Worm (Caenorhabditis elegans) whole organism, young adult: ENCODE measurements around the gene rmd-6.

Experiments used
- B0261.1 ChIP-seq: sonication (generic microtip); optimal IDR thresholded peaks from 2 replicates; lab custom pipeline; 2016; ENCODE audit warnings: mild to moderate bottlenecking, missing genetic modification characterization, moderate library complexity, missing compliant biosample characterization
- F33H1.4 ChIP-seq: fragments of 200-800 bp; sonication (Bioruptor generic); IDR thresholded peaks from 2 replicates; pipeline ENCODE4 v1.3.6; 2022; ENCODE audit warnings: missing genetic modification reagents, missing genetic modification characterization, missing compliant biosample characterization
- F37B4.10 ChIP-seq: fragments of 200-800 bp; sonication (Bioruptor generic); IDR thresholded peaks from 2 replicates; pipeline ENCODE4 v1.3.6; 2022; ENCODE audit warnings: missing genetic modification characterization, missing compliant biosample characterization
- F49E8.2 ChIP-seq: sonication (generic microtip); optimal IDR thresholded peaks from 3 replicates; lab custom pipeline; 2017; ENCODE audit warnings: missing genetic modification characterization, mild to moderate bottlenecking, missing compliant biosample characterization, antibody characterized with exemption, moderate library complexity; ENCODE audit not compliant: insufficient read depth
- F52B5.7 ChIP-seq: sonication (generic microtip); optimal IDR thresholded peaks from 2 replicates; lab custom pipeline; 2016; ENCODE audit warnings: mild to moderate bottlenecking, missing genetic modification characterization, missing compliant biosample characterization
- F55B11.4 ChIP-seq: sonication (generic microtip); optimal IDR thresholded peaks from 2 replicates; lab custom pipeline; 2016; ENCODE audit warnings: missing compliant biosample characterization, missing genetic modification characterization, borderline replicate concordance; ENCODE audit not compliant: insufficient read depth
- F57A8.1 ChIP-seq: fragments of 200-800 bp; sonication (Bioruptor generic); optimal IDR thresholded peaks from 2 replicates; lab custom pipeline; 2018; ENCODE audit warnings: mild to moderate bottlenecking, missing genetic modification characterization, moderate library complexity, missing compliant biosample characterization
- F57C9.4 ChIP-seq: sonication (generic microtip); optimal IDR thresholded peaks from 2 replicates; lab custom pipeline; 2017; ENCODE audit warnings: mild to moderate bottlenecking, missing genetic modification characterization, missing compliant biosample characterization
- T07F8.4 ChIP-seq: sonication (generic microtip); optimal IDR thresholded peaks from 2 replicates; lab custom pipeline; 2016; ENCODE audit warnings: mild to moderate bottlenecking, missing genetic modification characterization, moderate library complexity, missing compliant biosample characterization
- Y56A3A.18 ChIP-seq: fragments of 200-800 bp; sonication (Bioruptor generic); IDR thresholded peaks from 2 replicates; pipeline ENCODE4 v1.3.6; 2022; ENCODE audit warnings: missing genetic modification reagents, missing genetic modification characterization, missing compliant biosample characterization
- Y95B8A.8 ChIP-seq: fragments of 200-800 bp; sonication (Bioruptor generic); IDR thresholded peaks from 2 replicates; pipeline ENCODE4 v1.3.6; 2022; ENCODE audit warnings: missing genetic modification reagents, missing genetic modification characterization, missing compliant biosample characterization
- ZK185.1 ChIP-seq: sonication (generic microtip); optimal IDR thresholded peaks from 2 replicates; lab custom pipeline; 2016; ENCODE audit warnings: mild to moderate bottlenecking, missing genetic modification characterization, missing compliant biosample characterization; ENCODE audit not compliant: poor library complexity, severe bottlenecking
- aptf-2 ChIP-seq: fragments of 200-800 bp; sonication (Bioruptor generic); conservative IDR thresholded peaks from 2 replicates; pipeline ENCODE4 v1.3.6; 2022; ENCODE audit warnings: missing genetic modification reagents, missing genetic modification characterization, missing compliant biosample characterization
- athp-1 ChIP-seq: sonication (generic microtip); optimal IDR thresholded peaks from 2 replicates; lab custom pipeline; 2017; ENCODE audit warnings: mild to moderate bottlenecking, missing genetic modification characterization, missing compliant biosample characterization
- attf-3 ChIP-seq: fragments of 200-800 bp; sonication (Bioruptor generic); conservative IDR thresholded peaks from 2 replicates; pipeline ENCODE4 v1.3.6; 2022; ENCODE audit warnings: missing genetic modification reagents, missing genetic modification characterization, missing compliant biosample characterization
- attf-6 ChIP-seq: fragments of 200-800 bp; sonication (Bioruptor generic); IDR thresholded peaks from 2 replicates; pipeline ENCODE4 v1.3.6; 2022; ENCODE audit warnings: missing genetic modification reagents, missing genetic modification characterization, missing compliant biosample characterization
- ccch-3 ChIP-seq: fragments of 200-800 bp; sonication (Bioruptor generic); optimal IDR thresholded peaks from 2 replicates; lab custom pipeline; 2018; ENCODE audit warnings: mild to moderate bottlenecking, missing genetic modification characterization, missing compliant biosample characterization
- cebp-2 ChIP-seq: fragments of 200-800 bp; sonication (Bioruptor generic); IDR thresholded peaks from 2 replicates; pipeline ENCODE4 v1.3.6; 2022; ENCODE audit warnings: missing genetic modification characterization, missing compliant biosample characterization
- ceh-100 ChIP-seq: fragments of 200-800 bp; sonication (Bioruptor generic); IDR thresholded peaks from 2 replicates; pipeline ENCODE4 v1.3.6; 2022; ENCODE audit warnings: missing genetic modification reagents, missing genetic modification characterization, missing compliant biosample characterization
- ceh-27 ChIP-seq: fragments of 200-800 bp; sonication (Bioruptor generic); optimal IDR thresholded peaks from 2 replicates; lab custom pipeline; 2018; ENCODE audit warnings: mild to moderate bottlenecking, missing genetic modification characterization, moderate library complexity, missing compliant biosample characterization
- ceh-40 ChIP-seq: fragments of 200-800 bp; sonication (Bioruptor generic); IDR thresholded peaks from 2 replicates; pipeline ENCODE4 v1.3.6; 2022; ENCODE audit warnings: missing genetic modification characterization, missing compliant biosample characterization
- ceh-79 ChIP-seq: sonication (generic microtip); optimal IDR thresholded peaks from 2 replicates; lab custom pipeline; 2017; ENCODE audit warnings: mild to moderate bottlenecking, missing genetic modification characterization, missing compliant biosample characterization
- chd-7 ChIP-seq: sonication (generic microtip); optimal IDR thresholded peaks from 2 replicates; lab custom pipeline; 2016; ENCODE audit warnings: mild to moderate bottlenecking, missing genetic modification characterization, moderate library complexity, missing compliant biosample characterization
- efl-1 ChIP-seq: fragments of 150-350 bp; optimal IDR thresholded peaks from 2 replicates; lab custom pipeline; 2014; ENCODE audit warnings: missing biosample characterization, missing genetic modification reagents, missing genetic modification characterization
- egl-18 ChIP-seq: fragments of 200-800 bp; sonication (Bioruptor generic); IDR thresholded peaks from 2 replicates; pipeline ENCODE4 v1.3.6; 2022; ENCODE audit warnings: missing genetic modification reagents, missing genetic modification characterization, missing compliant biosample characterization
- gei-17 ChIP-seq: fragments of 200-800 bp; sonication (Bioruptor generic); optimal IDR thresholded peaks from 2 replicates; lab custom pipeline; 2018; ENCODE audit warnings: mild to moderate bottlenecking, missing genetic modification characterization, missing compliant biosample characterization
- hlh-12 ChIP-seq: sonication (generic microtip); optimal IDR thresholded peaks from 2 replicates; lab custom pipeline; 2016; ENCODE audit warnings: missing genetic modification characterization, missing compliant biosample characterization
- hsf-1 ChIP-seq: fragments of 200-800 bp; sonication (Bioruptor generic); IDR thresholded peaks from 2 replicates; pipeline ENCODE4 v1.3.6; 2022; ENCODE audit warnings: missing genetic modification reagents, missing genetic modification characterization, missing compliant biosample characterization
- lin-26 ChIP-seq: fragments of 200-800 bp; sonication (Bioruptor generic); IDR thresholded peaks from 2 replicates; pipeline ENCODE4 v1.3.6; 2022; ENCODE audit warnings: missing genetic modification reagents, missing genetic modification characterization, missing compliant biosample characterization
- lin-35 ChIP-seq, 3 experiments: fragments of 150-350 bp in 2 of 3; sonication (generic microtip) in 1 of 3; optimal IDR thresholded peaks; 2 replicates each; lab custom pipeline; 2014 to 2018; ENCODE audit warnings: missing biosample characterization in 3 of 3, missing genetic modification characterization in 3 of 3, missing genetic modification reagents in 3 of 3
- lin-40 ChIP-seq: sonication (generic microtip); optimal IDR thresholded peaks from 2 replicates; lab custom pipeline; 2016; ENCODE audit warnings: missing genetic modification characterization, mild to moderate bottlenecking, missing compliant biosample characterization, missing genotype, missing genetic modification reagents
- lsl-1 ChIP-seq: fragments of 200-800 bp; sonication (Bioruptor generic); optimal IDR thresholded peaks from 2 replicates; lab custom pipeline; 2018; ENCODE audit warnings: mild to moderate bottlenecking, missing genetic modification characterization, moderate library complexity, missing compliant biosample characterization
- madf-3 ChIP-seq: fragments of 200-800 bp; sonication (Bioruptor generic); IDR thresholded peaks from 2 replicates; pipeline ENCODE4 v1.3.6; 2022; ENCODE audit warnings: missing genetic modification reagents, missing genetic modification characterization, missing compliant biosample characterization
- madf-6 ChIP-seq: fragments of 200-800 bp; sonication (Bioruptor generic); IDR thresholded peaks from 2 replicates; pipeline ENCODE4 v1.3.6; 2022; ENCODE audit warnings: missing genetic modification reagents, missing genetic modification characterization, missing compliant biosample characterization
- madf-8 ChIP-seq: fragments of 200-800 bp; sonication (Bioruptor generic); conservative IDR thresholded peaks from 2 replicates; pipeline ENCODE4 v1.3.6; 2022; ENCODE audit warnings: missing genetic modification reagents, missing genetic modification characterization, missing compliant biosample characterization
- mxl-1 ChIP-seq: sonication (generic microtip); optimal IDR thresholded peaks from 2 replicates; lab custom pipeline; 2016; ENCODE audit warnings: missing genetic modification characterization, missing compliant biosample characterization
- nfyb-1 ChIP-seq: fragments of 200-800 bp; sonication (Bioruptor generic); IDR thresholded peaks from 2 replicates; pipeline ENCODE4 v1.3.6; 2022; ENCODE audit warnings: missing genetic modification reagents, missing genetic modification characterization, missing compliant biosample characterization
- pbrm-1 ChIP-seq: fragments of 200-800 bp; sonication (Bioruptor generic); IDR thresholded peaks from 2 replicates; pipeline ENCODE4 v1.3.6; 2022; ENCODE audit warnings: missing genetic modification reagents, missing genetic modification characterization, missing compliant biosample characterization
- rcor-1 ChIP-seq: fragments of 200-800 bp; sonication (Bioruptor generic); IDR thresholded peaks from 2 replicates; pipeline ENCODE4 v1.3.6; 2022; ENCODE audit warnings: missing genetic modification reagents, missing genetic modification characterization, missing compliant biosample characterization
- rec-8 ChIP-seq, 2 experiments: sonication (generic microtip); optimal IDR thresholded peaks; 2 replicates each; lab custom pipeline; 2016; ENCODE audit warnings: mild to moderate bottlenecking in 2 of 2, missing genetic modification characterization in 2 of 2, missing genetic modification reagents in 2 of 2, missing genotype in 2 of 2, missing biosample characterization in 1 of 2, missing compliant biosample characterization in 1 of 2, moderate library complexity in 1 of 2
- rpc-1 ChIP-seq, 2 experiments: fragments of 150-350 bp in 1 of 2; sonication (generic microtip) in 1 of 2; optimal IDR thresholded peaks; 2 replicates each; lab custom pipeline; 2014 to 2018; ENCODE audit warnings: missing biosample characterization in 1 of 2, missing genetic modification characterization in 1 of 2, missing genetic modification reagents in 1 of 2, missing genotype in 1 of 2
- somi-1 ChIP-seq: fragments of 200-800 bp; sonication (Bioruptor generic); optimal IDR thresholded peaks from 2 replicates; lab custom pipeline; 2018; ENCODE audit warnings: mild to moderate bottlenecking, missing genetic modification characterization, missing compliant biosample characterization
- tbp1 ChIP-seq: fragments of 200-800 bp; sonication (Bioruptor generic); optimal IDR thresholded peaks from 2 replicates; lab custom pipeline; 2018; ENCODE audit warnings: mild to moderate bottlenecking, missing genetic modification characterization, missing compliant biosample characterization
- unc-130 ChIP-seq: sonication (generic microtip); optimal IDR thresholded peaks from 2 replicates; lab custom pipeline; 2016; ENCODE audit warnings: missing genetic modification reagents, missing genetic modification characterization, missing compliant biosample characterization
- unc-62 ChIP-seq: fragments of 150-350 bp; optimal IDR thresholded peaks from 2 replicates; lab custom pipeline; 2014; ENCODE audit warnings: missing biosample characterization, missing genetic modification reagents, missing genetic modification characterization
- zfh-2 ChIP-seq: fragments of 200-800 bp; sonication (Bioruptor generic); conservative IDR thresholded peaks from 2 replicates; pipeline ENCODE4 v1.3.6; 2022; ENCODE audit warnings: missing genetic modification reagents, missing genetic modification characterization, missing compliant biosample characterization
- zim-3 ChIP-seq: sonication (generic microtip); optimal IDR thresholded peaks from 2 replicates; lab custom pipeline; 2017; ENCODE audit warnings: mild to moderate bottlenecking, missing genetic modification characterization, moderate library complexity, missing compliant biosample characterization
- ztf-28 ChIP-seq: fragments of 200-800 bp; sonication (Bioruptor generic); IDR thresholded peaks from 2 replicates; pipeline ENCODE4 v1.3.6; 2022; ENCODE audit warnings: missing genetic modification reagents, missing genetic modification characterization, missing compliant biosample characterization
- ztf-6 ChIP-seq: fragments of 200-800 bp; sonication (Bioruptor generic); IDR thresholded peaks from 2 replicates; pipeline ENCODE4 v1.3.6; 2022; ENCODE audit warnings: missing genetic modification reagents, missing genetic modification characterization, missing compliant biosample characterization

Gene rmd-6

ce11 chrIV:5086961-5087326 is 18.3 kb downstream of the rmd-6 start (continued):
- TF ChIP-seq cebp-2 (GFP tag; lab: Robert Waterston, UW), result 0 out of 2 replicates have a peak, but pooled peaks have one; percentile 28
- TF ChIP-seq hsf-1 (GFP tag; lab: Robert Waterston, UW), result no peak
- TF ChIP-seq ZK185.1 (tag; lab: Kevin White, UChicago), result peak; percentile 70
- no peak for TF ChIP-seq ztf-6
- TF ChIP-seq lin-26 (GFP tag; lab: Robert Waterston, UW), result 0 out of 2 replicates have a peak, but pooled peaks have one; percentile 15
- TF ChIP-seq aptf-2 (GFP tag; lab: Robert Waterston, UW), result no peak
- TF ChIP-seq ceh-79 (tag; lab: Kevin White, UChicago), result no peak
- no peak for TF ChIP-seq T07F8.4 (tag; lab: Kevin White, UChicago)
- no peak for TF ChIP-seq efl-1
- TF ChIP-seq athp-1 (tag; lab: Kevin White, UChicago), result no peak
- no peak for TF ChIP-seq F49E8.2 (tag; lab: Kevin White, UChicago)
- no peak for TF ChIP-seq madf-6 (GFP tag; lab: Robert Waterston, UW)
- no peak for TF ChIP-seq lin-35 (GFP tag; optimal IDR thresholded peaks at IDR 0.05; lab: Kevin White, UChicago)
- no peak for TF ChIP-seq ztf-28
- no peak for TF ChIP-seq hlh-12 (tag; lab: Kevin White, UChicago)
- TF ChIP-seq egl-18 (GFP tag; lab: Robert Waterston, UW), result 0 out of 2 replicates have a peak, but pooled peaks have one; percentile 40
- 0 out of 2 replicates have a peak, but pooled peaks have one; percentile 30 for TF ChIP-seq nfyb-1 (GFP tag; lab: Robert Waterston, UW)
- TF ChIP-seq F57C9.4 (tag; lab: Kevin White, UChicago), result no peak
- peak; percentile 56 for TF ChIP-seq F52B5.7
- no peak for TF ChIP-seq F57A8.1 (GFP tag; lab: Kevin White, UChicago)
- TF ChIP-seq rec-8 (tag; optimal IDR thresholded peaks at IDR 0.05; lab: Kevin White, UChicago), result no peak
- TF ChIP-seq chd-7, result no peak
- TF ChIP-seq ceh-27 (GFP tag; lab: Kevin White, UChicago), result no peak
- 0 out of 2 replicates have a peak, but pooled peaks have one; percentile 35 for TF ChIP-seq F37B4.10
- no peak for TF ChIP-seq ceh-40 (GFP tag; lab: Robert Waterston, UW)
- TF ChIP-seq attf-6 (GFP tag; lab: Robert Waterston, UW), result no peak
- no peak for TF ChIP-seq rcor-1
- TF ChIP-seq zim-3 (tag; lab: Kevin White, UChicago), result no peak
- 0 out of 2 replicates have a peak, but pooled peaks have one; percentile 53 for TF ChIP-seq madf-3 (GFP tag; lab: Robert Waterston, UW)
- TF ChIP-seq Y56A3A.18 (GFP tag; lab: Robert Waterston, UW), result no peak
- TF ChIP-seq gei-17 (GFP tag; lab: Kevin White, UChicago), result no peak
- no peak for TF ChIP-seq ccch-3
- no peak for TF ChIP-seq attf-3 (GFP tag; lab: Robert Waterston, UW)
- TF ChIP-seq madf-8, result no peak
- no peak for TF ChIP-seq pbrm-1
- no peak for TF ChIP-seq Y95B8A.8 (GFP tag; lab: Robert Waterston, UW)
- TF ChIP-seq zfh-2 (GFP tag; lab: Robert Waterston, UW), result no peak
- no peak for TF ChIP-seq B0261.1 (tag; lab: Kevin White, UChicago)
- no peak for TF ChIP-seq lin-40 (tag; lab: Kevin White, UChicago)
- no peak for TF ChIP-seq somi-1 (GFP tag; lab: Kevin White, UChicago)
- no peak for TF ChIP-seq unc-62 (GFP tag; lab: Kevin White, UChicago)
- TF ChIP-seq unc-130, result no peak
- TF ChIP-seq rpc-1 (optimal IDR thresholded peaks at IDR 0.05; lab: Kevin White, UChicago), result no peak
- TF ChIP-seq rpc-1 (tag; optimal IDR thresholded peaks at IDR 0.05; lab: Kevin White, UChicago), result no peak
- TF ChIP-seq F55B11.4 (tag; lab: Kevin White, UChicago), result no peak
- TF ChIP-seq ceh-100, result 0 out of 2 replicates have a peak, but pooled peaks have one; percentile 12
- no peak for TF ChIP-seq tbp1
- TF ChIP-seq F33H1.4 (GFP tag; lab: Robert Waterston, UW), result no peak
- no peak for TF ChIP-seq mxl-1 (tag; lab: Kevin White, UChicago)
- TF ChIP-seq lsl-1 (GFP tag; lab: Kevin White, UChicago), result no peak
